Fruit fly (Drosophila melanogaster) whole organism, prepupa: ENCODE results near the gene CG31917.

Experiments
- Blimp-1 ChIP-seq: fragments of 200-800 bp; sonication (Bioruptor generic); optimal IDR thresholded peaks from 3 replicates; lab custom pipeline; 2017; ENCODE audit warnings: missing biosample characterization, missing genetic modification characterization, mild to moderate bottlenecking, moderate library complexity, missing genetic modification reagents
- CG11902 ChIP-seq: fragments of 200-800 bp; sonication (Bioruptor generic); optimal IDR thresholded peaks from 3 replicates; lab custom pipeline; 2016; ENCODE audit warnings: missing biosample characterization, missing genetic modification characterization
- CG15336 ChIP-seq: fragments of 200-800 bp; sonication (Bioruptor generic); IDR thresholded peaks from 2 replicates; pipeline ENCODE4 v1.3.6; 2022; ENCODE audit warnings: missing biosample characterization, missing genetic modification characterization
- CG1621 ChIP-seq: fragments of 200-800 bp; sonication (Bioruptor generic); optimal IDR thresholded peaks from 3 replicates; lab custom pipeline; 2018; ENCODE audit warnings: missing biosample characterization, mild to moderate bottlenecking, missing genetic modification characterization
- CG16779 ChIP-seq: fragments of 200-800 bp; sonication (Bioruptor generic); optimal IDR thresholded peaks from 3 replicates; lab custom pipeline; 2017; ENCODE audit warnings: missing biosample characterization, mild to moderate bottlenecking, missing genetic modification characterization
- CG31627 ChIP-seq: fragments of 200-800 bp; sonication (Bioruptor generic); optimal IDR thresholded peaks from 3 replicates; lab custom pipeline; 2016; ENCODE audit warnings: missing biosample characterization, missing genetic modification characterization
- CG32006 ChIP-seq: fragments of 200-800 bp; sonication (Bioruptor generic); optimal IDR thresholded peaks from 3 replicates; lab custom pipeline; 2017; ENCODE audit warnings: missing biosample characterization, mild to moderate bottlenecking, missing genetic modification characterization
- CG3919 ChIP-seq: fragments of 200-800 bp; sonication (Bioruptor generic); optimal IDR thresholded peaks from 3 replicates; lab custom pipeline; 2016; ENCODE audit warnings: missing biosample characterization, missing genetic modification characterization
- CG6163 ChIP-seq: fragments of 200-800 bp; sonication (Bioruptor generic); IDR thresholded peaks from 3 replicates; pipeline ENCODE4 v1.3.6; 2022; ENCODE audit warnings: missing biosample characterization, missing genetic modification characterization
- CG6792 ChIP-seq: fragments of 200-800 bp; sonication (Bioruptor generic); optimal IDR thresholded peaks from 3 replicates; lab custom pipeline; 2016; ENCODE audit warnings: missing biosample characterization, missing genetic modification characterization
- CG6854 ChIP-seq: fragments of 200-800 bp; sonication (Bioruptor generic); optimal IDR thresholded peaks from 2 replicates; lab custom pipeline; 2017; ENCODE audit warnings: missing biosample characterization, mild to moderate bottlenecking, missing genetic modification characterization
- CG8119 ChIP-seq: fragments of 200-800 bp; sonication (Bioruptor generic); IDR thresholded peaks from 3 replicates; pipeline ENCODE4 v1.3.6; 2022; ENCODE audit warnings: missing biosample characterization, missing genetic modification characterization
- CG8319 ChIP-seq: fragments of 200-800 bp; sonication (Bioruptor generic); optimal IDR thresholded peaks from 3 replicates; lab custom pipeline; 2016; ENCODE audit warnings: missing biosample characterization, missing genetic modification characterization
- CG8632 ChIP-seq: fragments of 200-800 bp; sonication (Bioruptor generic); optimal IDR thresholded peaks from 3 replicates; lab custom pipeline; 2016; ENCODE audit warnings: missing biosample characterization, missing genetic modification characterization
- CG9139 ChIP-seq: fragments of 200-800 bp; sonication (Bioruptor generic); optimal IDR thresholded peaks from 3 replicates; lab custom pipeline; 2017; ENCODE audit warnings: missing biosample characterization, mild to moderate bottlenecking, missing genetic modification characterization
- Eip78C ChIP-seq: fragments of 200-800 bp; sonication (Bioruptor generic); peaks from one replicate; lab custom pipeline; 2016; ENCODE audit warnings: missing biosample characterization, missing genetic modification characterization
- Eip93F ChIP-seq: fragments of 200-800 bp; sonication (Bioruptor generic); optimal IDR thresholded peaks from 2 replicates; lab custom pipeline; 2016; ENCODE audit warnings: missing biosample characterization, mild to moderate bottlenecking, missing genetic modification characterization
- Ets96B ChIP-seq: fragments of 200-800 bp; optimal IDR thresholded peaks from 2 replicates; lab custom pipeline; 2019; ENCODE audit warnings: missing biosample characterization, mild to moderate bottlenecking, missing genetic modification characterization, moderate library complexity
- Hr38 ChIP-seq: sonication (Bioruptor generic); optimal IDR thresholded peaks from 2 replicates; lab custom pipeline; 2016; ENCODE audit warnings: missing biosample characterization, missing genetic modification characterization
- Hr4 ChIP-seq: fragments of 200-800 bp; sonication (Bioruptor generic); optimal IDR thresholded peaks from 3 replicates; lab custom pipeline; 2016; ENCODE audit warnings: missing biosample characterization, missing genetic modification characterization
- Lpt ChIP-seq: fragments of 200-800 bp; sonication (Bioruptor generic); optimal IDR thresholded peaks from 3 replicates; lab custom pipeline; 2016; ENCODE audit warnings: missing biosample characterization, missing genetic modification characterization
- Met ChIP-seq: fragments of 200-800 bp; sonication (Bioruptor generic); optimal IDR thresholded peaks from 3 replicates; lab custom pipeline; 2016; ENCODE audit warnings: missing biosample characterization, missing genetic modification characterization
- OdsH ChIP-seq: fragments of 200-800 bp; sonication (Bioruptor generic); optimal IDR thresholded peaks from 3 replicates; lab custom pipeline; 2016; ENCODE audit warnings: missing biosample characterization, missing genetic modification characterization
- Sox102F ChIP-seq: fragments of 200-800 bp; sonication (Bioruptor generic); optimal IDR thresholded peaks from 2 replicates; lab custom pipeline; 2016; ENCODE audit warnings: missing biosample characterization, mild to moderate bottlenecking, missing genetic modification characterization
- Sox14 ChIP-seq: fragments of 200-800 bp; sonication (Bioruptor generic); optimal IDR thresholded peaks from 3 replicates; lab custom pipeline; 2016; ENCODE audit warnings: missing biosample characterization, missing genetic modification characterization
- achi ChIP-seq: fragments of 200-800 bp; sonication (Bioruptor generic); optimal IDR thresholded peaks from 3 replicates; lab custom pipeline; 2016; ENCODE audit warnings: missing biosample characterization, missing genetic modification characterization
- cyc ChIP-seq: fragments of 200-800 bp; sonication (Bioruptor generic); optimal IDR thresholded peaks from 3 replicates; lab custom pipeline; 2016; ENCODE audit warnings: missing biosample characterization, missing genetic modification characterization
- dsx ChIP-seq: fragments of 200-800 bp; optimal IDR thresholded peaks from 3 replicates; lab custom pipeline; 2019; ENCODE audit warnings: missing biosample characterization, mild to moderate bottlenecking, missing genetic modification characterization, moderate library complexity; ENCODE audit not compliant: poor library complexity, severe bottlenecking
- eg ChIP-seq: fragments of 200-800 bp; sonication (Bioruptor generic); IDR thresholded peaks from 3 replicates; pipeline ENCODE4 v1.3.6; 2022; ENCODE audit warnings: missing biosample characterization, missing genetic modification characterization
- esn ChIP-seq: fragments of 200-800 bp; sonication (Bioruptor generic); optimal IDR thresholded peaks from 2 replicates; lab custom pipeline; 2016; ENCODE audit warnings: missing biosample characterization, mild to moderate bottlenecking, missing genetic modification characterization, moderate library complexity
- fd85E ChIP-seq: fragments of 200-800 bp; sonication (Bioruptor generic); optimal IDR thresholded peaks from 3 replicates; lab custom pipeline; 2016; ENCODE audit warnings: missing biosample characterization, missing genetic modification characterization
- fkh ChIP-seq: fragments of 200-800 bp; sonication (Bioruptor generic); optimal IDR thresholded peaks from 3 replicates; lab custom pipeline; 2017; ENCODE audit warnings: missing biosample characterization, mild to moderate bottlenecking, missing genetic modification characterization, moderate library complexity
- lz ChIP-seq: fragments of 200-800 bp; sonication (Bioruptor generic); optimal IDR thresholded peaks from 3 replicates; lab custom pipeline; 2016; ENCODE audit warnings: missing biosample characterization, missing genetic modification characterization
- pdm3 ChIP-seq: fragments of 200-800 bp; sonication (Bioruptor generic); optimal IDR thresholded peaks from 3 replicates; lab custom pipeline; 2016; ENCODE audit warnings: missing biosample characterization, missing genetic modification characterization
- spab ChIP-seq: fragments of 200-800 bp; sonication (Bioruptor generic); optimal IDR thresholded peaks from 2 replicates; lab custom pipeline; 2017; ENCODE audit warnings: missing biosample characterization, mild to moderate bottlenecking, missing genetic modification characterization, missing genetic modification reagents
- ss ChIP-seq, 2 experiments: fragments of 200-800 bp; sonication (Bioruptor generic); optimal IDR thresholded peaks; 2 replicates in 1 of 2; 3 replicates in 1 of 2; lab custom pipeline; 2017 to 2018; ENCODE audit warnings: mild to moderate bottlenecking in 2 of 2, missing biosample characterization in 2 of 2, missing genetic modification characterization in 2 of 2, moderate library complexity in 1 of 2
- svp ChIP-seq: fragments of 200-800 bp; sonication (Bioruptor generic); peaks from one replicate; lab custom pipeline; 2016; ENCODE audit warnings: missing biosample characterization, missing genetic modification characterization
- topi ChIP-seq: fragments of 200-800 bp; sonication (Bioruptor generic); optimal IDR thresholded peaks from 3 replicates; lab custom pipeline; 2016; ENCODE audit warnings: missing biosample characterization, missing genetic modification characterization
- vri ChIP-seq: fragments of 200-800 bp; sonication (Bioruptor generic); optimal IDR thresholded peaks from 3 replicates; lab custom pipeline; 2016; ENCODE audit warnings: missing biosample characterization, mild to moderate bottlenecking, missing genetic modification characterization

CG31917 gene

DNA sequence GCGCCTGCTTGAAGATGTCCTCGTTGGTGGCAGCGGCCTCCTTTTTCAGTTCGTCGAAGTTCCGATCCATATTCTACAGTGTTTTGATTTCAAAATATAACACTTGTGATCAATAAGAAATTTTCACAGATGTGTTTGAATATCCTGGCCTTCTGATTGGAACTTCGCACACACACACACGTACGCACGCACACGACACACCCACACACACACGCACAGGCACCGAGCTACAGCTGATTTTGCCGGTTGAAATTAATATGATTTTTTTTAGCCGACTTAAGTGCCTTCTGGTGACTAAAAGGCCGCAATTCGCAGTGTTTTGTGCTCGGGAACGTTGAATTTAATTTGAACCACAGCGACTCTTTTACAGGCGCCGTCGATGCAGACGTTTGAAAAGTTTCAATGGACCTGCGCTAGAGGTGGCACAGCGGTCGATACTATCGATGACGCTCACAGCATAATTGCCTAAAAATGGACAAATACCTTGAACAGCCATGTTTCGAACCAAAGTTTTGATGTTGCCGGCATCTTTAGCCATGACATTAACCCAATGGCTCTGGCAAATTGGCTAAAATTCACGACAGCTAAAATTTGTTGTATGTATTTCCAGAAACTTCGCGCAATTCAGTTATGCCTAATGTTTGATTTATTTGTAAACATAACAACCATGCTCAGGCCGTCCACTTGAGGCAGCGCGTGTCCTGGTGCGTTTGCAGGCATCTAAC is 1.2 kb downstream of the CG31917 start, which contains the start of gene Rtnl1 (continued):
- TF ChIP-seq dsx: peak; percentile 4
- peak; percentile 21 for TF ChIP-seq CG3919 (GFP tag; lab: Kevin White, UChicago)
- TF ChIP-seq CG8119 (GFP tag; lab: Robert Waterston, UW): no peak
- TF ChIP-seq fd85E (GFP tag; lab: Kevin White, UChicago): no peak

DNA sequence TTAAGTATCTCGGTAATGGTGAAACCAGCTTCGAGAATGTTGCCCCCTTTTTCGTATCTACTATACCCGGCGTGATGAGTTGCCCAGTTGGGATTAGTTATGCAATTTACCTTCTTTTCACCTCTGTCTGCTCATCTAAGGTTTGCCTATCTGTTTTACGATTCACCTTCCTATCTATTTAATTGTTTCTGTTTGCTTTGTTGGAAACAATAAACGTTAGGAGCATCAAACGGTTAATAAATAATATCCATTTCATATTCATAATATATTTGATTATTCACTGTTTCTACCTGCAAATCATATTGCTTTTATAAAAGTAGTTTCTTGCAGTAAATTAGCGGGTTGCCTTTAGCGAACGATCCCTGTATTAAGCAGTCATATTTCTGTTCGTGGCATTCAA is 3.4 kb downstream of the CG31917 start:
- TF ChIP-seq CG32006 (GFP tag; lab: Kevin White, UChicago) (peak; percentile 7), topi (GFP tag; lab: Kevin White, UChicago) (no peak), CG6163 (GFP tag; lab: Robert Waterston, UW) (peak; percentile 20; the same call in 1 of the 3 replicates), Blimp-1 (GFP tag; lab: Kevin White, UChicago) (no peak), CG8632 (GFP tag; lab: Kevin White, UChicago) (no peak), CG9139 (GFP tag; lab: Kevin White, UChicago) (no peak), achi (GFP tag; lab: Kevin White, UChicago) (no peak), esn (GFP tag; lab: Kevin White, UChicago) (peak; percentile 9), pdm3 (GFP tag; lab: Kevin White, UChicago) (peak; percentile 24), Hr4 (GFP tag; lab: Kevin White, UChicago) (no peak), Sox14 (GFP tag; lab: Kevin White, UChicago) (no peak), lz (GFP tag; lab: Kevin White, UChicago) (no peak), Hr38 (no peak), fkh (GFP tag; lab: Kevin White, UChicago) (peak; percentile 8), Ets96B (no peak), CG16779 (tag; lab: Kevin White, UChicago) (no peak), vri (GFP tag; lab: Kevin White, UChicago) (peak; percentile 52), CG8319 (GFP tag; lab: Kevin White, UChicago) (no peak), Eip93F (GFP tag; lab: Kevin White, UChicago) (no peak), eg (GFP tag; lab: Robert Waterston, UW) (0 out of 3 replicates have a peak, but pooled peaks have one; percentile 11), Met (GFP tag; lab: Kevin White, UChicago) (no peak), OdsH (peak; percentile 9), CG1621 (tag; lab: Kevin White, UChicago) (no peak), CG15336 (GFP tag; lab: Robert Waterston, UW) (0 out of 2 replicates have a peak, but pooled peaks have one; percentile 15), ss (GFP tag; optimal IDR thresholded peaks at IDR 0.05; lab: Kevin White, UChicago) (no peak), CG31627 (GFP tag; lab: Kevin White, UChicago) (no peak), Eip78C (GFP tag; lab: Kevin White, UChicago) (peak; percentile 69), CG3919 (GFP tag; lab: Kevin White, UChicago) (peak; percentile 16)

DNA sequence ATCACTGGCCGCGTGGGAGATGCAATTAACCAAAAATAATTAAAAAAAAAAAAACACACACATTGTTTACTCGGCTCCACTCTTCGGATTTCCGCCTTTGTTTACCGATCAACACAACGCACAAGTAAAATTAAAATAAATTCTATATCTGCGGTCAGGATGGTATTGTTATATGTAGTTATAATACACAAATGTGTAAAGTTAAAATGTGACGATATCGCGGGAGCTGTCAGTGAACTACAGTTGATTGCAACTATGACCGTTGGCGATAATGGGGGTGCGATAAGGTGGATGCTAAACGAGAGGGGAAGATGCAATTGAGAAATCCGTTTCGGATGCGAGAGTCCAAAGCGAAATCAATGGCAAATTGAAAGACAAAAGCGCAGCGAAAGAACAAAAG is 4.3 kb downstream of the CG31917 start:
- TF ChIP-seq vri (GFP tag; lab: Kevin White, UChicago): peak; percentile 10
- no peak for TF ChIP-seq CG6854 (GFP tag; lab: Kevin White, UChicago)
- no peak for TF ChIP-seq Lpt
- no peak for TF ChIP-seq spab (GFP tag; lab: Kevin White, UChicago)
- TF ChIP-seq Eip78C (GFP tag; lab: Kevin White, UChicago): peak; percentile 70
- peak; percentile 70 for TF ChIP-seq svp

DNA sequence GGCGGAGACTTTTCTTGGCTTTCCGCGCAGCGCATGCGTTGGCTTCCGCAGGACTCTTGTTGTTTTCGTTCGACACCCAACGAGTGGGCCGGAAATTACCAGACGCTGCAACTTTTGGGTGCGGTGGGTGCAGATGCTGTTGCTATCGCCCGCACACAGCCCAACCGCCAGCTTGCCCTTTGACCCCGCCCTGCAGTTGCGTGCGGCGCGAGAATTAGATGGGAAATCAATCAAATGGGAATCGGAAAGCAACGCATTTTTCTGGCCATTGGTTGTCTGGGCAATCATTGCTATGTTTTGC is 5.2 kb downstream of the CG31917 start:
- TF ChIP-seq CG16779 (tag; lab: Kevin White, UChicago): no peak
- TF ChIP-seq cyc (GFP tag; lab: Kevin White, UChicago): no peak
- TF ChIP-seq CG6792 (GFP tag; lab: Kevin White, UChicago): no peak
- TF ChIP-seq topi (GFP tag; lab: Kevin White, UChicago): no peak
- TF ChIP-seq CG11902 (GFP tag; lab: Kevin White, UChicago): no peak
- no peak for TF ChIP-seq CG1621 (tag; lab: Kevin White, UChicago)
- no peak for TF ChIP-seq CG32006 (GFP tag; lab: Kevin White, UChicago)
- no peak for TF ChIP-seq svp
- TF ChIP-seq Sox102F: no peak
- TF ChIP-seq, all 60 proteins: peak for 0
